Worm (Caenorhabditis elegans) whole organism, L4/young adult: ENCODE data around the gene T26A5.8.

Experiments used
- W03F9.2 ChIP-seq: fragments of 150-350 bp; optimal IDR thresholded peaks from 2 replicates; lab custom pipeline; 2014; ENCODE audit warnings: missing biosample characterization, missing genetic modification characterization
- dao-5 ChIP-seq: sonication (generic microtip); optimal IDR thresholded peaks from 2 replicates; lab custom pipeline; 2016; ENCODE audit warnings: missing genotype, missing genetic modification characterization, moderate library complexity, missing compliant biosample characterization
- him-1 ChIP-seq: sonication (generic microtip); optimal IDR thresholded peaks from 2 replicates; lab custom pipeline; 2016; ENCODE audit warnings: missing genotype, missing genetic modification reagents, missing genetic modification characterization, missing compliant biosample characterization

- TF ChIP-seq W03F9.2 (tag; lab: Kevin White, UChicago) (no peak), him-1 (tag; lab: Kevin White, UChicago) (no peak), dao-5 (tag; lab: Kevin White, UChicago) (no peak)
Observed at ce11 chrIII:6452683-6453082, 10.0 kb downstream of the T26A5.8 start.
